Worm (Caenorhabditis elegans) whole organism, L4 larva: Measurements from ENCODE around the gene snrp-200.

Experiments
- D1046.2 ChIP-seq: fragments of 200-800 bp; sonication (Bioruptor generic); IDR thresholded peaks from 2 replicates; pipeline ENCODE4 v1.3.6; 2022; ENCODE audit warnings: missing genetic modification characterization, missing compliant biosample characterization
- F26F4.8 ChIP-seq: fragments of 200-800 bp; sonication (Bioruptor generic); conservative IDR thresholded peaks from 2 replicates; pipeline ENCODE4 v1.3.6; 2022; ENCODE audit warnings: missing genetic modification characterization, missing compliant biosample characterization
- F49E8.2 ChIP-seq: sonication (generic microtip); optimal IDR thresholded peaks from 2 replicates; lab custom pipeline; 2016; ENCODE audit warnings: missing compliant biosample characterization, mild to moderate bottlenecking, missing genetic modification characterization, borderline replicate concordance
- Y75B8A.6 ChIP-seq: fragments of 200-800 bp; sonication (Bioruptor generic); IDR thresholded peaks from 2 replicates; pipeline ENCODE4 v1.3.6; 2022; ENCODE audit warnings: missing genetic modification reagents, missing genetic modification characterization, missing compliant biosample characterization
- ZK337.2 ChIP-seq: fragments of 200-800 bp; sonication (Bioruptor generic); IDR thresholded peaks from 2 replicates; pipeline ENCODE4 v1.3.6; 2022; ENCODE audit warnings: missing genetic modification reagents, missing genetic modification characterization, missing compliant biosample characterization
- aha-1 ChIP-seq: fragments of 150-350 bp; peaks from one replicate; lab custom pipeline; 2014; ENCODE audit warnings: missing biosample characterization, missing genetic modification characterization
- arid-1 ChIP-seq: fragments of 200-800 bp; sonication (Bioruptor generic); conservative IDR thresholded peaks from 2 replicates; pipeline ENCODE4 v1.3.6; 2022; ENCODE audit warnings: missing genetic modification reagents, missing genetic modification characterization, missing compliant biosample characterization
- ces-1 ChIP-seq: fragments of 150-350 bp; sonication (generic microtip); optimal IDR thresholded peaks from 4 replicates; lab custom pipeline; 2014; ENCODE audit warnings: missing biosample characterization, missing genetic modification reagents, missing genetic modification characterization
- cey-2 ChIP-seq: sonication (generic microtip); optimal IDR thresholded peaks from 3 replicates; lab custom pipeline; 2017; ENCODE audit warnings: missing genetic modification characterization, mild to moderate bottlenecking, missing compliant biosample characterization, antibody characterized with exemption, borderline replicate concordance; ENCODE audit not compliant: insufficient read depth
- daf-12 ChIP-seq: fragments of 150-350 bp; optimal IDR thresholded peaks from 2 replicates; lab custom pipeline; 2014; ENCODE audit warnings: missing biosample characterization, missing genetic modification reagents, missing genetic modification characterization
- dmd-8 ChIP-seq: fragments of 200-800 bp; sonication (Bioruptor generic); IDR thresholded peaks from 2 replicates; pipeline ENCODE4 v1.3.6; 2022; ENCODE audit warnings: missing genetic modification characterization, missing compliant biosample characterization
- dpl-1 ChIP-seq: fragments of 150-350 bp; optimal IDR thresholded peaks from 2 replicates; lab custom pipeline; 2014; ENCODE audit warnings: missing biosample characterization, missing genetic modification reagents, missing genetic modification characterization
- egl-27 ChIP-seq: sonication (generic microtip); optimal IDR thresholded peaks from 3 replicates; lab custom pipeline; 2017; ENCODE audit warnings: missing biosample characterization, missing genetic modification reagents, missing genetic modification characterization
- egl-43 ChIP-seq: fragments of 200-800 bp; sonication (Bioruptor generic); IDR thresholded peaks from 2 replicates; pipeline ENCODE4 v1.3.6; 2022; ENCODE audit warnings: missing genetic modification reagents, missing genetic modification characterization, missing compliant biosample characterization
- fkh-10 ChIP-seq: fragments of 150-350 bp; optimal IDR thresholded peaks from 2 replicates; lab custom pipeline; 2014; ENCODE audit warnings: missing biosample characterization, missing genetic modification reagents, missing genetic modification characterization
- fos-1 ChIP-seq: fragments of 150-350 bp; optimal IDR thresholded peaks from 2 replicates; lab custom pipeline; 2014; ENCODE audit warnings: missing biosample characterization, missing genetic modification characterization
- hmg-1.1 ChIP-seq: fragments of 200-800 bp; sonication (Bioruptor generic); IDR thresholded peaks from 2 replicates; pipeline ENCODE4 v1.3.6; 2022; ENCODE audit warnings: missing genetic modification reagents, missing genetic modification characterization, missing compliant biosample characterization
- lin-1 ChIP-seq: fragments of 200-800 bp; sonication (Bioruptor generic); IDR thresholded peaks from 2 replicates; pipeline ENCODE4 v1.3.6; 2022; ENCODE audit warnings: missing genetic modification reagents, missing genetic modification characterization, missing compliant biosample characterization
- lin-13 ChIP-seq: fragments of 150-350 bp; optimal IDR thresholded peaks from 2 replicates; lab custom pipeline; 2014; ENCODE audit warnings: missing biosample characterization, missing genetic modification reagents, missing genetic modification characterization
- lin-29 ChIP-seq: fragments of 200-800 bp; sonication (Bioruptor generic); IDR thresholded peaks from 2 replicates; pipeline ENCODE4 v1.3.6; 2022; ENCODE audit warnings: missing genetic modification reagents, missing genetic modification characterization, missing compliant biosample characterization
- lin-38 ChIP-seq: fragments of 200-800 bp; sonication (Bioruptor generic); IDR thresholded peaks from 2 replicates; pipeline ENCODE4 v1.3.6; 2022; ENCODE audit warnings: missing genetic modification reagents, missing genetic modification characterization, missing compliant biosample characterization
- madf-9 ChIP-seq: fragments of 200-800 bp; sonication (Bioruptor generic); conservative IDR thresholded peaks from 2 replicates; pipeline ENCODE4 v1.3.6; 2022; ENCODE audit warnings: missing genetic modification reagents, missing genetic modification characterization, missing compliant biosample characterization
- mdl-1 ChIP-seq, 2 experiments: fragments of 150-350 bp in 1 of 2; sonication (generic microtip) in 1 of 2; optimal IDR thresholded peaks; 2 replicates each; lab custom pipeline; 2014 to 2017; ENCODE audit warnings: missing biosample characterization in 2 of 2, missing genetic modification characterization in 2 of 2
- mep-1 ChIP-seq: fragments of 150-350 bp; sonication (generic microtip); optimal IDR thresholded peaks from 3 replicates; lab custom pipeline; 2014; ENCODE audit warnings: missing biosample characterization, missing genetic modification characterization
- mes-2 ChIP-seq: sonication (generic microtip); optimal IDR thresholded peaks from 2 replicates; lab custom pipeline; 2016; ENCODE audit warnings: missing genotype, mild to moderate bottlenecking, missing genetic modification characterization, missing compliant biosample characterization; ENCODE audit not compliant: poor library complexity, severe bottlenecking
- nhr-102 ChIP-seq: sonication (generic microtip); optimal IDR thresholded peaks from 2 replicates; lab custom pipeline; 2016; ENCODE audit warnings: mild to moderate bottlenecking, missing genetic modification characterization, moderate library complexity, missing compliant biosample characterization
- nhr-25 ChIP-seq: sonication (generic microtip); optimal IDR thresholded peaks from 2 replicates; lab custom pipeline; 2017; ENCODE audit warnings: missing genetic modification characterization, mild to moderate bottlenecking, missing compliant biosample characterization, antibody characterized with exemption, moderate library complexity, borderline replicate concordance; ENCODE audit not compliant: insufficient read depth
- nhr-41 ChIP-seq: fragments of 200-800 bp; sonication (Bioruptor generic); IDR thresholded peaks from 2 replicates; pipeline ENCODE4 v1.3.6; 2022; ENCODE audit warnings: missing genetic modification reagents, missing genetic modification characterization, missing compliant biosample characterization
- php-3 ChIP-seq: fragments of 200-800 bp; sonication (Bioruptor generic); IDR thresholded peaks from 2 replicates; pipeline ENCODE4 v1.3.6; 2022; ENCODE audit warnings: missing genetic modification reagents, missing genetic modification characterization, missing compliant biosample characterization
- rbr-2 ChIP-seq: sonication (generic microtip); optimal IDR thresholded peaks from 2 replicates; lab custom pipeline; 2016; ENCODE audit warnings: missing genotype, missing genetic modification characterization, missing compliant biosample characterization
- saeg-2 ChIP-seq: fragments of 200-800 bp; sonication (Bioruptor generic); IDR thresholded peaks from 2 replicates; pipeline ENCODE4 v1.3.6; 2022; ENCODE audit warnings: missing genetic modification reagents, missing genetic modification characterization, missing compliant biosample characterization
- set-16 ChIP-seq: fragments of 200-800 bp; sonication (Bioruptor generic); IDR thresholded peaks from 2 replicates; pipeline ENCODE4 v1.3.6; 2022; ENCODE audit warnings: missing genetic modification reagents, missing genetic modification characterization, missing compliant biosample characterization
- skn-1 ChIP-seq: fragments of 150-350 bp; optimal IDR thresholded peaks from 2 replicates; lab custom pipeline; 2014; ENCODE audit warnings: missing biosample characterization, missing genetic modification characterization
- snpc-1.2 ChIP-seq: fragments of 200-800 bp; sonication (Bioruptor generic); IDR thresholded peaks from 2 replicates; pipeline ENCODE4 v1.3.6; 2022; ENCODE audit warnings: missing genetic modification reagents, missing genetic modification characterization, missing compliant biosample characterization
- unc-130 ChIP-seq: sonication (generic microtip); optimal IDR thresholded peaks from 2 replicates; lab custom pipeline; 2016; ENCODE audit warnings: missing genetic modification reagents, missing genetic modification characterization, missing compliant biosample characterization
- unc-39 ChIP-seq: sonication (generic microtip); optimal IDR thresholded peaks from 2 replicates; lab custom pipeline; 2017; ENCODE audit warnings: missing biosample characterization, missing genetic modification characterization
- unc-62 ChIP-seq, 3 experiments: fragments of 150-350 bp in 1 of 3; sonication (generic microtip); optimal IDR thresholded peaks in 2 of 3; peaks in 1 of 3; 1 replicate in 1 of 3; 2 replicates in 2 of 3; lab custom pipeline; 2014 to 2017; ENCODE audit warnings: missing biosample characterization in 3 of 3, missing genetic modification characterization in 3 of 3, missing genetic modification reagents in 3 of 3, missing genotype in 1 of 3
- zag-1 ChIP-seq: fragments of 150-350 bp; optimal IDR thresholded peaks from 2 replicates; lab custom pipeline; 2014; ENCODE audit warnings: missing biosample characterization, missing genetic modification characterization
- zfp-3 ChIP-seq: fragments of 200-800 bp; sonication (Bioruptor generic); conservative IDR thresholded peaks from 2 replicates; pipeline ENCODE4 v1.3.6; 2022; ENCODE audit warnings: missing genetic modification reagents, missing genetic modification characterization, missing compliant biosample characterization
- ztf-7 ChIP-seq: fragments of 150-350 bp; optimal IDR thresholded peaks from 2 replicates; lab custom pipeline; 2014; ENCODE audit warnings: missing biosample characterization, missing genetic modification characterization

snrp-200 gene

ce11 chrII:12722685-12723287, 13.9 kb downstream of the snrp-200 start:
- TF ChIP-seq Y75B8A.6 (GFP tag; lab: Robert Waterston, UW) (no peak), dmd-8 (GFP tag; lab: Robert Waterston, UW) (no peak), ces-1 (GFP tag; lab: Kevin White, UChicago) (no peak), egl-27 (tag; lab: Kevin White, UChicago) (no peak), fos-1 (tag; lab: Kevin White, UChicago) (no peak), unc-62 (GFP tag; optimal IDR thresholded peaks at IDR 0.05 in 1 of 2; lab: Kevin White, UChicago) (no peak), unc-62 (tag; optimal IDR thresholded peaks at IDR 0.05; lab: Kevin White, UChicago) (no peak), mes-2 (tag; lab: Kevin White, UChicago) (no peak), egl-43 (GFP tag; lab: Robert Waterston, UW) (no peak), unc-130 (GFP tag; lab: Kevin White, UChicago) (no peak), madf-9 (GFP tag; lab: Robert Waterston, UW) (no peak), lin-29 (GFP tag; lab: Robert Waterston, UW) (no peak), lin-13 (GFP tag; lab: Kevin White, UChicago) (no peak)
- TF ChIP-seq, all 104 proteins: peak for 0

DNA sequence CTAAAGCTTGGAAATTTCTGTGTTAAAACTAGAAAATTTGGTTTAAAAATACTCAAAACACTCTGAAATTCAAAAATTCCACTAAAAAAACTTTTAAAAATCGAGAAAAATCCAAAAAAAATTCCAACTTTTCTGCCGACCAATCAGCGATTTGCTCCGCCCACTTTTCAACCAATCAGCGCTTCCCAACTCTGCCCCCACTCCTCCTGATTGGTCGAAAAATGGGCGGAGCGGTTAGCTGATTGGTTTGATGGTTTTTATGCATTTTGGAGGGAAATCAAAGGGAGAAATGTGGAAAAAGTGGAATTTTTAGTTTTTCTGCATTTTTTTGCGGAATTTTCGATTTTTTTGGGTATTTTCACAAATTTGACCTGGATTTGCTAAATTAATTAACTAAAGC, 14.7 kb downstream of the snrp-200 start:
- TF ChIP-seq dpl-1 (GFP tag; lab: Kevin White, UChicago) (no peak), lin-13 (GFP tag; lab: Kevin White, UChicago) (no peak), zag-1 (tag; lab: Kevin White, UChicago) (no peak), zfp-3 (GFP tag; lab: Robert Waterston, UW) (no peak), cey-2 (no peak), skn-1 (no peak), lin-1 (GFP tag; lab: Robert Waterston, UW) (no peak), nhr-25 (no peak), nhr-41 (GFP tag; lab: Robert Waterston, UW) (no peak), php-3 (GFP tag; lab: Robert Waterston, UW) (no peak), mep-1 (no peak), unc-39 (no peak)

DNA sequence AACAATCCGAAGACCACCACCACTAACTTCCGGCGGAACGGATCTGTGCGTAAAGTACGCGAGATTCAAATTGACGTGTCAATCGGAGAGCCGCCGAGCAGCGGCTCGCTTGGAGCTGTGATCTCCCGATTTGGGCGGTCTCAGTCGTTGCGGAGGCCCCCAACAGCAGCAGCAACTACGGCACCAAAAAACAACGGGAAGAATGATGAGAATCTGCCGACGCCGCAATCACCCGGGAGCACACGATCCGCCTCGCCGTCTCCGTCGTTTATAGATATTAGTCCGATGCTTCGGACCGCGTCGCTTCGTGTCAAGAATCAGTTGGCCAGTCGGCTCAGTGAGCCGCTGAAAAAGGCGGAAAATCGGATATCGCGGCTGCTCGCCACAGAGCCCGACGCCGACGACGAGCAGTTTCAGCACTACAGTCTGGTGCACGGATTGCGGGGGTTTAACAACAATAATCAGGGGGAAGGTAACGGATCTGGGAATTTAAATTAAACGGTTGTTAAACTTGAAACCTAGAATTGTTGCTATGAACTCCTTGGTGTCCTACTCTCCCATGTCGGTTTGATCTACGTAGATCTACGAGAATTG, 20.9 kb downstream of the snrp-200 start:
- TF ChIP-seq zfp-3 (GFP tag; lab: Robert Waterston, UW): no peak
- no peak for TF ChIP-seq ZK337.2 (GFP tag; lab: Robert Waterston, UW)
- peak; percentile 85 for TF ChIP-seq set-16 (GFP tag; lab: Robert Waterston, UW)

DNA sequence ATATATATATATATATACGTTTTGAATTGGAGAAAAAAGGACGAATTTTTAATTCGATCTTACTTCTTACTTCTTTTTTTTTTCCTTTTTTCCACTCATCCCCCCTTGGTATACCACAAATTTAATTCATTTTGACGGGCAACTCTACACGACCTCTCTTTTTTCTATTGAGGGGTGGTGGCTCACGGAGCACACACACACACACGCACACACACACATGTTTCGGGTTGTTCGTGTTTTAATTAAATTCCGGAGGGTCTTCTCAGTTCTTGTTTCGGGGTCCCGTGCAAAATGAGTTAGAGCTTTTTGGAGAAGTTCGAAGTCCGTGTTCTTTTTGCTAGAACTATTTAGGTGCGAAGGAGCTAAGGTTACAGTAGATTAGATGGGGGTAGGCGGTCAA, 25.2 kb downstream of the snrp-200 start:
- peak; percentile 33 for TF ChIP-seq ces-1 (GFP tag; lab: Kevin White, UChicago)
- TF ChIP-seq fkh-10 (GFP tag; lab: Kevin White, UChicago): no peak
- TF ChIP-seq skn-1: no peak
- no peak for TF ChIP-seq snpc-1.2 (GFP tag; lab: Robert Waterston, UW)
- TF ChIP-seq nhr-102 (tag; lab: Kevin White, UChicago): no peak
- TF ChIP-seq F49E8.2: no peak
- TF ChIP-seq arid-1 (GFP tag; lab: Robert Waterston, UW): no peak
- TF ChIP-seq unc-39: no peak
- TF ChIP-seq unc-62 (GFP tag; optimal IDR thresholded peaks at IDR 0.05 in 1 of 2; lab: Kevin White, UChicago): peak in 1 of 2 experiments; percentile 5
- no peak for TF ChIP-seq unc-62 (tag; optimal IDR thresholded peaks at IDR 0.05; lab: Kevin White, UChicago)
- TF ChIP-seq cey-2: no peak

ce11 chrII:12696116-12696515, 40.6 kb downstream of the snrp-200 start:
- no peak for TF ChIP-seq rbr-2 (tag; lab: Kevin White, UChicago)
- TF ChIP-seq ztf-7 (tag; lab: Kevin White, UChicago): no peak
- no peak for TF ChIP-seq unc-39
- TF ChIP-seq D1046.2: no peak
- TF ChIP-seq mdl-1 (tag; optimal IDR thresholded peaks at IDR 0.05; lab: Kevin White, UChicago): no peak
- TF ChIP-seq F26F4.8: 0 out of 2 replicates have a peak, but pooled peaks have one; percentile 45
- no peak for TF ChIP-seq daf-12 (tag; lab: Kevin White, UChicago)
- no peak for TF ChIP-seq saeg-2 (GFP tag; lab: Robert Waterston, UW)
- TF ChIP-seq hmg-1.1 (GFP tag; lab: Robert Waterston, UW): no peak
- TF ChIP-seq lin-13 (GFP tag; lab: Kevin White, UChicago): no peak
- peak; percentile 64; the same call in 1 of the 2 replicates for TF ChIP-seq set-16 (GFP tag; lab: Robert Waterston, UW)
- no peak for TF ChIP-seq lin-38
- TF ChIP-seq aha-1 (tag; lab: Kevin White, UChicago): peak; percentile 76
